Fruit fly (Drosophila melanogaster) whole organism, embryonic: ENCODE results near the gene Idi.

Experiments used
- Bteb2 ChIP-seq: fragments of 200-800 bp; sonication (Bioruptor generic); optimal IDR thresholded peaks from 2 replicates; lab custom pipeline; 2016; ENCODE audit warnings: missing biosample characterization, missing genetic modification characterization
- CG1024 ChIP-seq: fragments of 200-800 bp; sonication (Bioruptor generic); IDR thresholded peaks from 2 replicates; pipeline ENCODE4 v1.3.6; 2022; ENCODE audit warnings: missing biosample characterization, missing genetic modification characterization
- CG11093 ChIP-seq: fragments of 200-800 bp; sonication (Bioruptor generic); IDR thresholded peaks from 3 replicates; pipeline ENCODE4 v1.3.6; 2022; ENCODE audit warnings: missing biosample characterization, missing genetic modification characterization
- CG11247 ChIP-seq: fragments of 200-800 bp; sonication (Bioruptor generic); IDR thresholded peaks from 2 replicates; pipeline ENCODE4 v1.3.6; 2022; ENCODE audit warnings: missing biosample characterization, missing genetic modification characterization
- CG13775 ChIP-seq: fragments of 200-800 bp; sonication (Bioruptor generic); optimal IDR thresholded peaks from 3 replicates; lab custom pipeline; 2017; ENCODE audit warnings: missing biosample characterization, mild to moderate bottlenecking, missing genetic modification characterization
- CG15696 ChIP-seq: fragments of 200-800 bp; sonication (Bioruptor generic); optimal IDR thresholded peaks from 2 replicates; lab custom pipeline; 2019; ENCODE audit warnings: missing biosample characterization, mild to moderate bottlenecking, missing genetic modification characterization, moderate library complexity
- CG16815 ChIP-seq: fragments of 200-800 bp; sonication (Bioruptor generic); optimal IDR thresholded peaks from 3 replicates; lab custom pipeline; 2017; ENCODE audit warnings: missing biosample characterization, mild to moderate bottlenecking, missing genetic modification characterization
- CG17359 ChIP-seq: fragments of 200-800 bp; sonication (Bioruptor generic); optimal IDR thresholded peaks from 3 replicates; lab custom pipeline; 2018; ENCODE audit warnings: missing biosample characterization, mild to moderate bottlenecking, missing genetic modification characterization, moderate library complexity
- CG17361 ChIP-seq: fragments of 200-800 bp; sonication (Bioruptor generic); IDR thresholded peaks from 3 replicates; pipeline ENCODE4 v1.3.6; 2022; ENCODE audit warnings: missing biosample characterization, missing genetic modification characterization
- CG17568 ChIP-seq: fragments of 200-800 bp; sonication (Bioruptor generic); optimal IDR thresholded peaks from 2 replicates; lab custom pipeline; 2018; ENCODE audit warnings: missing biosample characterization, mild to moderate bottlenecking, missing genetic modification characterization, moderate library complexity
- CG2712 ChIP-seq: fragments of 200-800 bp; optimal IDR thresholded peaks from 3 replicates; lab custom pipeline; 2019; ENCODE audit warnings: missing biosample characterization, mild to moderate bottlenecking, missing genetic modification characterization, moderate library complexity
- CG31224 ChIP-seq: fragments of 200-800 bp; sonication (Bioruptor generic); IDR thresholded peaks from 2 replicates; pipeline ENCODE4 v1.3.6; 2022; ENCODE audit warnings: missing biosample characterization, missing genetic modification characterization
- CG32532 ChIP-seq: fragments of 200-800 bp; sonication (Bioruptor generic); IDR thresholded peaks from 2 replicates; pipeline ENCODE4 v1.3.6; 2022; ENCODE audit warnings: missing biosample characterization, missing genetic modification characterization
- CG32772 ChIP-seq: fragments of 200-800 bp; sonication (Bioruptor generic); IDR thresholded peaks from 2 replicates; pipeline ENCODE4 v1.3.6; 2022; ENCODE audit warnings: missing biosample characterization, missing genetic modification characterization
- CG33213 ChIP-seq: fragments of 200-800 bp; sonication (Bioruptor generic); optimal IDR thresholded peaks from 3 replicates; lab custom pipeline; 2016; ENCODE audit warnings: missing biosample characterization, missing genetic modification characterization
- CG4282 ChIP-seq: fragments of 200-800 bp; sonication (Bioruptor generic); optimal IDR thresholded peaks from 2 replicates; lab custom pipeline; 2016; ENCODE audit warnings: missing biosample characterization, missing genetic modification characterization
- CG8388 ChIP-seq: fragments of 200-800 bp; sonication (Bioruptor generic); optimal IDR thresholded peaks from 2 replicates; lab custom pipeline; 2019; ENCODE audit warnings: missing biosample characterization, mild to moderate bottlenecking, missing genetic modification characterization, moderate library complexity
- CG9876 ChIP-seq: fragments of 200-800 bp; sonication (Bioruptor generic); optimal IDR thresholded peaks from 2 replicates; lab custom pipeline; 2016; ENCODE audit warnings: missing biosample characterization, missing genetic modification characterization
- CG9932 ChIP-seq: fragments of 200-800 bp; sonication (Bioruptor generic); IDR thresholded peaks from 2 replicates; pipeline ENCODE4 v1.3.6; 2022; ENCODE audit warnings: missing biosample characterization, missing genetic modification characterization
- D ChIP-seq, 2 experiments: fragments of 200-800 bp in 1 of 2; fragments of >200 bp in 1 of 2; sonication (Bioruptor generic) in 1 of 2; optimal IDR thresholded peaks; 2 replicates in 1 of 2; 3 replicates in 1 of 2; lab custom pipeline; 2017; ENCODE audit warnings: mild to moderate bottlenecking in 1 of 2, missing biosample characterization in 1 of 2, missing genetic modification characterization in 1 of 2, missing genetic modification reagents in 1 of 2
- Dbx ChIP-seq: fragments of 200-800 bp; sonication (Bioruptor generic); IDR thresholded peaks from 3 replicates; pipeline ENCODE4 v1.3.6; 2022; ENCODE audit warnings: missing biosample characterization, missing genetic modification characterization
- Doc3 ChIP-seq: fragments of 200-800 bp; sonication (Bioruptor generic); IDR thresholded peaks from 3 replicates; pipeline ENCODE4 v1.3.6; 2022; ENCODE audit warnings: missing biosample characterization, missing genetic modification characterization; ENCODE audit not compliant: partially characterized antibody
- E2f1 ChIP-seq: fragments of 200-800 bp; sonication (Bioruptor generic); IDR thresholded peaks from 2 replicates; pipeline ENCODE4 v1.3.6; 2022; ENCODE audit warnings: missing biosample characterization, missing genetic modification characterization
- Gug ChIP-seq: fragments of 200-800 bp; sonication (Bioruptor generic); IDR thresholded peaks from 4 replicates; pipeline ENCODE4 v1.3.6; 2022; ENCODE audit warnings: missing biosample characterization, missing genetic modification characterization
- Kr ChIP-seq: fragments of 200-800 bp; sonication (Bioruptor generic); optimal IDR thresholded peaks from 2 replicates; lab custom pipeline; 2017; ENCODE audit warnings: missing biosample characterization, mild to moderate bottlenecking, missing genetic modification characterization
- Rfx ChIP-seq: fragments of 200-800 bp; sonication (Bioruptor generic); IDR thresholded peaks from 2 replicates; pipeline ENCODE4 v1.3.6; 2022; ENCODE audit warnings: missing biosample characterization, missing genetic modification characterization
- Sox102F ChIP-seq: fragments of 200-800 bp; sonication (Bioruptor generic); optimal IDR thresholded peaks from 2 replicates; lab custom pipeline; 2018; ENCODE audit warnings: missing biosample characterization, mild to moderate bottlenecking, missing genetic modification characterization, moderate library complexity
- TFAM ChIP-seq: fragments of 200-800 bp; sonication (Bioruptor generic); optimal IDR thresholded peaks from 2 replicates; lab custom pipeline; 2017; ENCODE audit warnings: missing biosample characterization, missing genetic modification characterization, inconsistent platforms
- Vsx1 ChIP-seq: fragments of 200-800 bp; sonication (Bioruptor generic); optimal IDR thresholded peaks from 2 replicates; lab custom pipeline; 2017; ENCODE audit warnings: missing biosample characterization, mild to moderate bottlenecking, missing genetic modification characterization, missing genetic modification reagents
- bbx ChIP-seq: fragments of 200-800 bp; sonication (Bioruptor generic); IDR thresholded peaks from 2 replicates; pipeline ENCODE4 v1.3.6; 2022; ENCODE audit warnings: missing biosample characterization, missing genetic modification characterization; ENCODE audit not compliant: partially characterized antibody
- cad ChIP-seq: fragments of >200 bp; optimal IDR thresholded peaks from 2 replicates; lab custom pipeline; 2017; ENCODE audit warnings: missing biosample characterization, missing genetic modification characterization
- chinmo ChIP-seq: fragments of 200-800 bp; sonication (Bioruptor generic); IDR thresholded peaks from 4 replicates; pipeline ENCODE4 v1.3.6; 2022; ENCODE audit warnings: missing biosample characterization, missing genetic modification characterization; ENCODE audit not compliant: partially characterized antibody
- ci ChIP-seq: fragments of 200-800 bp; sonication (Bioruptor generic); IDR thresholded peaks from 3 replicates; pipeline ENCODE4 v1.3.6; 2022; ENCODE audit warnings: missing biosample characterization, missing genetic modification characterization
- crc ChIP-seq: fragments of 200-800 bp; sonication (Bioruptor generic); optimal IDR thresholded peaks from 2 replicates; lab custom pipeline; 2016; ENCODE audit warnings: missing biosample characterization, missing genetic modification characterization
- cwo ChIP-seq: fragments of 200-800 bp; sonication (Bioruptor generic); optimal IDR thresholded peaks from 3 replicates; lab custom pipeline; 2017; ENCODE audit warnings: missing biosample characterization, missing genetic modification characterization, mild to moderate bottlenecking, moderate library complexity, missing genetic modification reagents
- eyg ChIP-seq: fragments of 200-800 bp; sonication (Bioruptor generic); optimal IDR thresholded peaks from 3 replicates; lab custom pipeline; 2016; ENCODE audit warnings: missing biosample characterization, missing genetic modification characterization
- fd96Cb ChIP-seq: fragments of 200-800 bp; sonication (Bioruptor generic); optimal IDR thresholded peaks from 2 replicates; lab custom pipeline; 2018; ENCODE audit warnings: missing biosample characterization, mild to moderate bottlenecking, missing genetic modification characterization, moderate library complexity
- fru ChIP-seq: fragments of >200 bp; optimal IDR thresholded peaks from 2 replicates; lab custom pipeline; 2017
- gce ChIP-seq: fragments of 200-800 bp; sonication (Bioruptor generic); IDR thresholded peaks from 3 replicates; pipeline ENCODE4 v1.3.6; 2022; ENCODE audit warnings: missing biosample characterization, missing genetic modification characterization
- gcm2 ChIP-seq: fragments of 200-800 bp; sonication (Bioruptor generic); optimal IDR thresholded peaks from 2 replicates; lab custom pipeline; 2016; ENCODE audit warnings: missing biosample characterization, missing genetic modification characterization
- hkb ChIP-seq, 2 experiments: fragments of 200-800 bp in 1 of 2; fragments of >200 bp in 1 of 2; sonication (Bioruptor generic) in 1 of 2; IDR thresholded peaks in 1 of 2; optimal IDR thresholded peaks in 1 of 2; 2 replicates each; pipeline versions ENCODE4 v1.3.6 to Lab custom; 2017 to 2022; ENCODE audit warnings: missing biosample characterization in 1 of 2, missing genetic modification characterization in 1 of 2
- pho ChIP-seq: fragments of 200-800 bp; sonication (Bioruptor generic); optimal IDR thresholded peaks from 2 replicates; lab custom pipeline; 2016; ENCODE audit warnings: missing biosample characterization, missing genetic modification characterization
- schlank ChIP-seq: fragments of 200-800 bp; sonication (Bioruptor generic); optimal IDR thresholded peaks from 2 replicates; lab custom pipeline; 2018; ENCODE audit warnings: missing biosample characterization, mild to moderate bottlenecking, missing genetic modification characterization
- stwl ChIP-seq: fragments of 200-800 bp; sonication (Bioruptor generic); optimal IDR thresholded peaks from 3 replicates; lab custom pipeline; 2018; ENCODE audit warnings: missing biosample characterization, mild to moderate bottlenecking, missing genetic modification characterization, moderate library complexity
- trh ChIP-seq: fragments of 200-800 bp; sonication (Bioruptor generic); optimal IDR thresholded peaks from 2 replicates; lab custom pipeline; 2016; ENCODE audit warnings: missing biosample characterization, missing genetic modification characterization
- usp ChIP-seq: fragments of >200 bp; optimal IDR thresholded peaks from 2 replicates; lab custom pipeline; 2017; ENCODE audit warnings: missing biosample characterization, missing genetic modification characterization

Idi gene

DNA sequence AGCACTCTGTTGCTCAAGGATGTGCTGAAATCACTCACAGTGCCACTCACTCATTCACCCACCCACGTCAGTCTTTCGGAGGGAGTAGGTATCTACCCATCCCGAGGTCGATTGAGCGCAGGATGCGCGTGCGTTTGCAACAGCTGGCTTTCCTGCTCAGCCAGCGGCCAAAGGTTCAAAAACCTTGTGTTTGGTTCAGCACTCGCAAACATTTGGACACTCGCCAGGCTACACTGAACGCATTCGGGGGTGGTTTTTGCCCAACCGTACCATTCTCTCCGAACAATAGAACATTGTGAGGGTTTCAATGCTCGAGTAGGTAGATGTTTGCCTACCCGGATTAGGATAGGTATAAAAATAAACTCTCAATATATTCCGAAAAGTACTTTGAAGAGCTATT lies 25.1 kb downstream of the Idi start (continued):
- TF ChIP-seq CG13775 (no peak), CG17359 (tag; lab: Kevin White, UChicago) (no peak), chinmo (0 out of 4 replicates have a peak, but pooled peaks have one; percentile 3), CG15696 (tag; lab: Kevin White, UChicago) (no peak), Sox102F (GFP tag; lab: Kevin White, UChicago) (no peak), D (optimal IDR thresholded peaks at IDR 0.05; lab: Kevin White, UChicago) (peak; percentile 46), D (GFP tag; optimal IDR thresholded peaks at IDR 0.05; lab: Kevin White, UChicago) (no peak), CG32772 (GFP tag; lab: Robert Waterston, UW) (no peak), CG11093 (GFP tag; lab: Robert Waterston, UW) (no peak), fd96Cb (no peak), pho (GFP tag; lab: Kevin White, UChicago) (no peak), TFAM (no peak), gcm2 (GFP tag; lab: Kevin White, UChicago) (no peak), CG11247 (GFP tag; lab: Robert Waterston, UW) (no peak), fru (lab: Kevin White, UChicago) (no peak), CG17568 (GFP tag; lab: Kevin White, UChicago) (no peak), CG1024 (no peak), crc (GFP tag; lab: Kevin White, UChicago) (no peak), Rfx (GFP tag; lab: Robert Waterston, UW) (0 out of 2 replicates have a peak, but pooled peaks have one; percentile 32), Dbx (no peak), trh (GFP tag; lab: Kevin White, UChicago) (no peak), CG17361 (GFP tag; lab: Robert Waterston, UW) (no peak), usp (no peak), stwl (no peak), eyg (GFP tag; lab: Kevin White, UChicago) (no peak), Kr (GFP tag; lab: Kevin White, UChicago) (no peak), cad (no peak), Doc3 (GFP tag; lab: Robert Waterston, UW) (peak; percentile 37; the same call in 2 of the 3 replicates), CG33213 (no peak), Bteb2 (GFP tag; lab: Kevin White, UChicago) (no peak), bbx (peak; percentile 26; the same call in 1 of the 2 replicates), CG9932 (GFP tag; lab: Robert Waterston, UW) (no peak), CG31224 (GFP tag; lab: Robert Waterston, UW) (no peak), CG16815 (GFP tag; lab: Kevin White, UChicago) (no peak), CG9876 (no peak), gce (no peak), schlank (no peak), Gug (GFP tag; lab: Robert Waterston, UW) (no peak), hkb (optimal IDR thresholded peaks at IDR 0.05; lab: Kevin White, UChicago) (no peak), hkb (GFP tag; IDR thresholded peaks at IDR 0.05; lab: Robert Waterston, UW) (no peak), CG32532 (GFP tag; lab: Robert Waterston, UW) (no peak), Vsx1 (GFP tag; lab: Kevin White, UChicago) (no peak), ci (GFP tag; lab: Robert Waterston, UW) (peak; percentile 55; the same call in 1 of the 3 replicates), E2f1 (no peak), cwo (GFP tag; lab: Kevin White, UChicago) (no peak), CG4282 (GFP tag; lab: Kevin White, UChicago) (no peak), CG8388 (GFP tag; lab: Kevin White, UChicago) (no peak), CG2712 (tag; lab: Kevin White, UChicago) (no peak)
